Worm (Caenorhabditis elegans): Measurements from ENCODE around the gene pzf-1.

pzf-1 gene

DNA sequence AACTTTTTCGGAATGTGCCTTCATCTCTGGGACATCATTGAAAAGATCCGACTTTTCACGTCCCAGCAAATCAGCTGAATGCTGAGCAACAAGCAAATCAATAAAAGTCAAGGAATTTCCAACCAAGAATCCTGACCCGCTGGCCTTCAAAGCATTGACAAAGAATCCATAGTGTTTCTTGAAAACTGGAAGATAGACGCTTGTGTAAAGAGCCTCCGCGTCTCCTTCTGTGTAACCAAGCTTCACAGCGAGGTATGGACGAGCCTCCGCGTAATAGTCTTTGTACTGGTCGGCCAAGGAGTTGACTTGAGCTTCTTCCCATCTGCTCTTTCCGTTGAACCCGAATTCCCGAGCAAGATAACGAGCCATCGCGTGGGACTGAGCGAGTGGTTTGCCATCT, 12.9 kb downstream of the pzf-1 start:
- TF ChIP-seq ceh-22 (tag; optimal IDR thresholded peaks at IDR 0.05), result no peak
- no peak for TF ChIP-seq ceh-14 (tag; optimal IDR thresholded peaks at IDR 0.05)

DNA sequence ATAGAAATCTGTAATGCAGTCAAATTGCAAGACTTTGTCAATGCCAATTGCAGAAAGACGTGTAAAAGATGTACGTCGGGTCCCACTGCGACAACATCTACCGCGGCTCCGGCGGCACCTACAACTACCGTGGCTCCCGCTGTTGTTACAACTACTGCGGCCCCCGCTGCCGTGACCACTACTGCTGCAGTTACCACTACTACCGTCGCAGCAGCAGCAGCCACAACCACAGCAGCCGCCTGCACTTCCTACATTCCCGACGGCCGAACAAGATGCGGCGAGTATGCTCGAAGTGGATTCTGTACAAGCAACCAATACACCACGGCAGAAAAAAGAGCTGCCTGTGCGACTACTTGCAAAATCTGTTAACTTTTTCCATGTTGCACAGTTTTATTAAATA, 13.5 kb downstream of the pzf-1 start:
- TF ChIP-seq ceh-9 (tag; optimal IDR thresholded peaks at IDR 0.05) (no peak), sdc-2 (tag; optimal IDR thresholded peaks at IDR 0.05) (no peak), ceh-2 (tag; optimal IDR thresholded peaks at IDR 0.05) (no peak), dve-1 (tag; optimal IDR thresholded peaks at IDR 0.05) (no peak), hlh-13 (GFP tag; optimal IDR thresholded peaks at IDR 0.05) (no peak), tbx-7 (tag; optimal IDR thresholded peaks at IDR 0.05) (no peak), ets-4 (tag; optimal IDR thresholded peaks at IDR 0.05) (no peak), elt-4 (tag; optimal IDR thresholded peaks at IDR 0.05) (no peak), ceh-31 (tag; optimal IDR thresholded peaks at IDR 0.05) (no peak), tbx-2 (tag; optimal IDR thresholded peaks at IDR 0.05) (no peak), ama-1 (optimal IDR thresholded peaks at IDR 0.05) (no peak), ceh-22 (tag; optimal IDR thresholded peaks at IDR 0.05) (no peak), Y22D7AL.16 (tag; optimal IDR thresholded peaks at IDR 0.05) (no peak), ceh-48 (tag; optimal IDR thresholded peaks at IDR 0.05) (no peak), pha-2 (tag; optimal IDR thresholded peaks at IDR 0.05) (no peak), ahr-1 (tag; optimal IDR thresholded peaks at IDR 0.05) (no peak), hlh-8 (tag; optimal IDR thresholded peaks at IDR 0.05) (no peak), unc-55 (GFP tag; optimal IDR thresholded peaks at IDR 0.05) (no peak), npax-4 (tag; optimal IDR thresholded peaks at IDR 0.05) (no peak), pqm-1 (tag; optimal IDR thresholded peaks at IDR 0.05) (no peak)

DNA sequence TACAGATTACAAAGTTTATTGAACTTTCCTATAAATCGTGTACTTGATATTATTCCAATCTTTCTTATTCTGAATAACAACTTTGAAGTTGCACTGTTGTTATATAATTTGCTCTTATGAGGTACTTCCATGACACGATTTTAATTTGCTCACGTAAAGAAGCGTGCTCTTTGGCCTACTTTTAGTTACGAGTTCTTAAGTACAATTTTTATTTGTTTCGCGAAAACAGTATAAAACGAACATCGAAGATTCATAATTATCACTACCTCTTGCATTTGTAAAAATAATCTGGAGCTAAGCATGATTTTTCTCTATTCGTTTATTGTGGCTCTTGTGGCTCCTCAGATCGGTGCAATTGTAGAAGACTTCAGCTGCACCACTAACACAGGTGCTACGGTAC, 14.5 kb downstream of the pzf-1 start, which contains the start of gene F35E8.7:
F35E8.7 (plus strand) TSS at position 301 of the 400 bp plus-strand sequence.
- no peak for TF ChIP-seq C38D4.7 (GFP tag; optimal IDR thresholded peaks at IDR 0.05)
- TF ChIP-seq K02D7.2 (tag; optimal IDR thresholded peaks at IDR 0.05), result no peak
- TF ChIP-seq syd-9 (tag; optimal IDR thresholded peaks at IDR 0.05), result no peak
- no peak for TF ChIP-seq ceh-9 (tag; optimal IDR thresholded peaks at IDR 0.05)
- no peak for TF ChIP-seq K09A11.1 (tag; optimal IDR thresholded peaks at IDR 0.05; ENCODE audit: insufficient read depth)
- no peak for TF ChIP-seq pat-9 (tag; optimal IDR thresholded peaks at IDR 0.05)
- no peak for TF ChIP-seq ceh-48 (tag; optimal IDR thresholded peaks at IDR 0.05)
- no peak for TF ChIP-seq ceh-34 (tag; optimal IDR thresholded peaks at IDR 0.05)
- no peak for TF ChIP-seq dmd-4 (tag; optimal IDR thresholded peaks at IDR 0.05; ENCODE audit: borderline replicate concordance)

- TF ChIP-seq elt-4 (tag; optimal IDR thresholded peaks at IDR 0.05) (no peak), T23F11.4 (GFP tag; optimal IDR thresholded peaks at IDR 0.05) (no peak), fkh-6 (tag; optimal IDR thresholded peaks at IDR 0.05) (no peak), pat-9 (tag; optimal IDR thresholded peaks at IDR 0.05) (no peak), K02D7.2 (tag; optimal IDR thresholded peaks at IDR 0.05) (no peak)
Observed at ce11 chrV:15912677-15913076, 15.5 kb downstream of the pzf-1 start.

DNA sequence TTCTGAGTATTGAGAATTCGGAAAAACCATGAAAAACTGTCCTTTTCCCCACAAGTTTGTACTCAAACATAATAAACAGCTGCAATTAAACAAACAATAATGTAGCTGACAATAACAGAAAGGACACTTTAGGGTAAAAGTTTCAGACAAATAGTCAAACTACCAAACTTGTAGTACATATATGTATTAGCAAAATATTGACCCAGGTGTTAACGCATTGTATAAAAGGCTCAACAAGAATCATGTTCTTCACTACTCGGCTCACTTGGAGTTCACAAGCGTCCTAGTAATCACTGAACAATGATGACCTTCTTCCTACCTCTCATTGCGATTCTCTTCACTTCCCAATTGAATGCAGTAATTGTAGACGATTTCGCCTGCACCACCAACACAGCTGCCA, 16.4 kb downstream of the pzf-1 start, which contains the start of gene F35E8.6:
F35E8.6 (plus strand) TSS at position 301 of the 400 bp plus-strand sequence.
- TF ChIP-seq tbx-2 (tag; optimal IDR thresholded peaks at IDR 0.05), result no peak
- TF ChIP-seq hlh-13 (GFP tag; optimal IDR thresholded peaks at IDR 0.05), result no peak
- TF ChIP-seq ceh-48 (tag; optimal IDR thresholded peaks at IDR 0.05), result no peak
- TF ChIP-seq dmd-4 (tag; optimal IDR thresholded peaks at IDR 0.05; ENCODE audit: borderline replicate concordance), result no peak
- TF ChIP-seq pros-1 (tag; optimal IDR thresholded peaks at IDR 0.05), result no peak
- no peak for TF ChIP-seq unc-86 (tag; optimal IDR thresholded peaks at IDR 0.05)
- no peak for TF ChIP-seq rnt-1 (tag; optimal IDR thresholded peaks at IDR 0.05)
- no peak for TF ChIP-seq nhr-11 (tag; optimal IDR thresholded peaks at IDR 0.05)
- no peak for TF ChIP-seq pha-4 (tag; optimal IDR thresholded peaks at IDR 0.05)
- no peak for TF ChIP-seq C38D4.7 (GFP tag; optimal IDR thresholded peaks at IDR 0.05)
- TF ChIP-seq eyg-1 (tag; optimal IDR thresholded peaks at IDR 0.05), result no peak
- TF ChIP-seq ceh-2 (tag; optimal IDR thresholded peaks at IDR 0.05), result no peak
- TF ChIP-seq dve-1 (tag; optimal IDR thresholded peaks at IDR 0.05), result no peak

All from whole organism, late embryonic.